Fruit fly (Drosophila melanogaster): ENCODE results near the gene RhoGEF64C.

Gene RhoGEF64C

dm6 chr3L:4691775-4692174, 808 bp upstream of the RhoGEF64C start (continued):
- TF ChIP-seq sqz (GFP tag; optimal IDR thresholded peaks at IDR 0.05) (no peak), otp (GFP tag; IDR thresholded peaks at IDR 0.05) (no peak), Ets97D (GFP tag; optimal IDR thresholded peaks at IDR 0.05) (no peak), Dll (GFP tag; IDR thresholded peaks at IDR 0.05; ENCODE audit: partially characterized antibody) (no peak), vnd (GFP tag; IDR thresholded peaks at IDR 0.05; ENCODE audit: partially characterized antibody) (no peak), caup (GFP tag; optimal IDR thresholded peaks at IDR 0.05; ENCODE audit: severe bottlenecking) (no peak), Doc3 (GFP tag; IDR thresholded peaks at IDR 0.05; ENCODE audit: partially characterized antibody) (no peak), CG3407 (GFP tag; optimal IDR thresholded peaks at IDR 0.05) (no peak), mirr (GFP tag; optimal IDR thresholded peaks at IDR 0.05) (no peak), CG17829 (tag; optimal IDR thresholded peaks at IDR 0.05) (peak; percentile 25), CG9609 (GFP tag; optimal IDR thresholded peaks at IDR 0.05) (no peak), CG33213 (GFP tag; optimal IDR thresholded peaks at IDR 0.05) (no peak), fd64A (GFP tag; optimal IDR thresholded peaks at IDR 0.05) (no peak), fu2 (GFP tag; optimal IDR thresholded peaks at IDR 0.05) (no peak), gro (GFP tag; optimal IDR thresholded peaks at IDR 0.05) (no peak), CG13296 (GFP tag; optimal IDR thresholded peaks at IDR 0.05) (no peak), knrl (GFP tag; IDR thresholded peaks at IDR 0.05; ENCODE audit: partially characterized antibody) (no peak), disco-r (GFP tag; optimal IDR thresholded peaks at IDR 0.05) (no peak), ase (GFP tag; IDR thresholded peaks at IDR 0.05) (no peak), chm (GFP tag; IDR thresholded peaks at IDR 0.05) (no peak), CG4820 (GFP tag; optimal IDR thresholded peaks at IDR 0.05) (no peak), CG10431 (GFP tag; optimal IDR thresholded peaks at IDR 0.05) (no peak), CG34376 (GFP tag; optimal IDR thresholded peaks at IDR 0.05) (no peak), Opbp (GFP tag; IDR thresholded peaks at IDR 0.05; ENCODE audit: partially characterized antibody) (no peak), CG42726 (GFP tag; IDR thresholded peaks at IDR 0.05; ENCODE audit: partially characterized antibody) (no peak), ftz-f1 (GFP tag; optimal IDR thresholded peaks at IDR 0.05) (no peak), CG15601 (tag; optimal IDR thresholded peaks at IDR 0.05) (peak; percentile 45), Neu2 (GFP tag; optimal IDR thresholded peaks at IDR 0.05; ENCODE audit: borderline replicate concordance) (no peak), CG15073 (GFP tag; optimal IDR thresholded peaks at IDR 0.05) (no peak), CG2678 (tag; optimal IDR thresholded peaks at IDR 0.05) (peak; percentile 57), Trl (optimal IDR thresholded peaks at IDR 0.05) (no peak), Trl (GFP tag; optimal IDR thresholded peaks at IDR 0.05) (no peak), ham (GFP tag; IDR thresholded peaks at IDR 0.05) (no peak), CG4854 (GFP tag; optimal IDR thresholded peaks at IDR 0.05) (no peak), p53 (GFP tag; optimal IDR thresholded peaks at IDR 0.05) (no peak), CG12391 (tag; optimal IDR thresholded peaks at IDR 0.05) (peak; percentile 32), Nf-YA (GFP tag; IDR thresholded peaks at IDR 0.05) (no peak), rib (GFP tag; IDR thresholded peaks at IDR 0.05) (no peak), CG10209 (GFP tag; optimal IDR thresholded peaks at IDR 0.05) (peak; percentile 21), da (GFP tag; optimal IDR thresholded peaks at IDR 0.05) (no peak), CG31441 (GFP tag; IDR thresholded peaks at IDR 0.05) (peak; percentile 64; the same call in 1 of the 2 replicates), CG15479 (GFP tag; optimal IDR thresholded peaks at IDR 0.05) (no peak), CG10959 (GFP tag; IDR thresholded peaks at IDR 0.05) (no peak), tap (tag; optimal IDR thresholded peaks at IDR 0.05) (peak; percentile 9), CG30020 (tag; optimal IDR thresholded peaks at IDR 0.05) (no peak), Pdp1 (GFP tag; optimal IDR thresholded peaks at IDR 0.05) (no peak), CG16863 (GFP tag; optimal IDR thresholded peaks at IDR 0.05) (no peak), Drgx (GFP tag; IDR thresholded peaks at IDR 0.05) (peak; percentile 38), Lpt (GFP tag; optimal IDR thresholded peaks at IDR 0.05) (no peak), Hand (GFP tag; optimal IDR thresholded peaks at IDR 0.05) (no peak), CoRest (tag; optimal IDR thresholded peaks at IDR 0.05) (peak; percentile 27), ab (GFP tag; optimal IDR thresholded peaks at IDR 0.05) (no peak)
